Worm (Caenorhabditis elegans): ENCODE data around the gene srh-236.

The srh-236 gene

DNA sequence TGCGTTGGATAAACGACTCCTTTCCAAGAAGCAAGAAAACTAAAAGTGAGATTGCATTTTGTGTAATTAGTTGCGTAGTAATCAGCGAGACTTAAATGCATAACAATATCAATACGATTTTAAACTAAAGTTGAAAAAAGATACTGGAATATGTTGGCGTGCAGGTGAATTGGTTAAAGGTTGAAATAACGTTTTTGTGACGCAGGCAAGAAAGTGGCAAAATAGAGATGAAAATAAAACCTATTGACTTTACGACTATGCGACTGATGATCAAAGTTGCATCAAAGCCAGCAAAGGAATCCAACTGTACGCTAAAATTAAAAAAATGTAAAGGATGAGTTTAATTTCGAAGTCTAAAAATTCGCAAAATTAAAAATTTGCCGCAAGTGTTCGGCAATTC lies 46.4 kb downstream of the srh-236 start, which contains the start of gene srh-102:
TSS of gene srh-102 (minus strand) at position 101 of the 400 bp plus-strand sequence.
- TF ChIP-seq elt-1 (tag; optimal IDR thresholded peaks at IDR 0.05) (no peak), nhr-11 (tag; optimal IDR thresholded peaks at IDR 0.05) (no peak), nhr-12 (tag; optimal IDR thresholded peaks at IDR 0.05) (no peak), sem-4 (tag; optimal IDR thresholded peaks at IDR 0.05) (no peak), ztf-11 (tag; optimal IDR thresholded peaks at IDR 0.05) (no peak), lin-39 (tag; optimal IDR thresholded peaks at IDR 0.05) (no peak), nhr-77 (tag; optimal IDR thresholded peaks at IDR 0.05) (no peak), elt-3 (tag; optimal IDR thresholded peaks at IDR 0.05) (no peak), dmd-4 (tag; optimal IDR thresholded peaks at IDR 0.05) (no peak), lsy-2 (tag; optimal IDR thresholded peaks at IDR 0.05) (no peak), ztf-4 (tag; optimal IDR thresholded peaks at IDR 0.05) (no peak), ceh-16 (tag; optimal IDR thresholded peaks at IDR 0.05) (no peak), nhr-6 (tag; optimal IDR thresholded peaks at IDR 0.05) (no peak), Y55F3AM.14 (GFP tag; optimal IDR thresholded peaks at IDR 0.05) (no peak)

Measured in whole organism, L2 larva.